Fruit fly (Drosophila melanogaster) whole organism, pupa: ENCODE measurements around the gene CG46339.

Source experiments
- CG10348 ChIP-seq: fragments of 200-800 bp; sonication (Bioruptor generic); IDR thresholded peaks from 2 replicates; pipeline ENCODE4 v1.3.6; 2022; ENCODE audit warnings: missing biosample characterization, missing genetic modification characterization
- CG12605 ChIP-seq: fragments of 200-800 bp; sonication (Bioruptor generic); IDR thresholded peaks from 2 replicates; pipeline ENCODE4 v1.3.6; 2022; ENCODE audit warnings: missing biosample characterization, missing genetic modification characterization
- CG13204 ChIP-seq: fragments of 200-800 bp; sonication (Bioruptor generic); optimal IDR thresholded peaks from 2 replicates; lab custom pipeline; 2018; ENCODE audit warnings: missing biosample characterization, mild to moderate bottlenecking, missing genetic modification characterization, moderate library complexity
- CG14655 ChIP-seq: fragments of 200-800 bp; sonication (Bioruptor generic); optimal IDR thresholded peaks from 3 replicates; lab custom pipeline; 2017; ENCODE audit warnings: mild to moderate bottlenecking, missing biosample characterization, missing genetic modification reagents, missing genetic modification characterization
- CG15710 ChIP-seq: fragments of 200-800 bp; sonication (Bioruptor generic); optimal IDR thresholded peaks from 2 replicates; lab custom pipeline; 2018; ENCODE audit warnings: missing biosample characterization, mild to moderate bottlenecking, missing genetic modification characterization, moderate library complexity
- CG17806 ChIP-seq: fragments of 200-800 bp; sonication (Bioruptor generic); optimal IDR thresholded peaks from 2 replicates; lab custom pipeline; 2018; ENCODE audit warnings: missing biosample characterization, mild to moderate bottlenecking, missing genetic modification characterization, moderate library complexity
- CG32121 ChIP-seq: fragments of 200-800 bp; sonication (Bioruptor generic); IDR thresholded peaks from 2 replicates; pipeline ENCODE4 v1.3.6; 2022; ENCODE audit warnings: missing biosample characterization, missing genetic modification characterization
- CG34367 ChIP-seq: fragments of 200-800 bp; sonication (Bioruptor generic); optimal IDR thresholded peaks from 2 replicates; lab custom pipeline; 2018; ENCODE audit warnings: missing biosample characterization, mild to moderate bottlenecking, missing genetic modification characterization
- CG4496 ChIP-seq: fragments of 200-800 bp; sonication (Bioruptor generic); IDR thresholded peaks from 3 replicates; pipeline ENCODE4 v1.3.6; 2022; ENCODE audit warnings: missing biosample characterization, missing genetic modification characterization
- CG8159 ChIP-seq: fragments of 200-800 bp; sonication (Bioruptor generic); optimal IDR thresholded peaks from 3 replicates; lab custom pipeline; 2018; ENCODE audit warnings: missing biosample characterization, mild to moderate bottlenecking, missing genetic modification characterization, moderate library complexity
- CG8301 ChIP-seq: fragments of 200-800 bp; sonication (Bioruptor generic); optimal IDR thresholded peaks from 2 replicates; lab custom pipeline; 2018; ENCODE audit warnings: missing biosample characterization, mild to moderate bottlenecking, missing genetic modification characterization
- CG9948 ChIP-seq: fragments of 200-800 bp; sonication (Bioruptor generic); optimal IDR thresholded peaks from 2 replicates; lab custom pipeline; 2018; ENCODE audit warnings: missing biosample characterization, mild to moderate bottlenecking, missing genetic modification characterization, moderate library complexity
- D1 ChIP-seq: fragments of 200-800 bp; sonication (Bioruptor generic); optimal IDR thresholded peaks from 2 replicates; lab custom pipeline; 2018; ENCODE audit warnings: missing biosample characterization, mild to moderate bottlenecking, missing genetic modification characterization, moderate library complexity
- EcR ChIP-seq: fragments of 200-800 bp; sonication (Bioruptor generic); optimal IDR thresholded peaks from 3 replicates; lab custom pipeline; 2019; ENCODE audit warnings: missing biosample characterization, missing genetic modification characterization, mild to moderate bottlenecking, moderate library complexity, missing genetic modification reagents
- Ets98B ChIP-seq: fragments of 200-800 bp; sonication (Bioruptor generic); IDR thresholded peaks from 2 replicates; pipeline ENCODE4 v1.3.6; 2022; ENCODE audit warnings: missing biosample characterization, missing genetic modification characterization
- Pif1A ChIP-seq: fragments of 200-800 bp; sonication (Bioruptor generic); optimal IDR thresholded peaks from 3 replicates; lab custom pipeline; 2016; ENCODE audit warnings: missing biosample characterization, missing genetic modification characterization
- Pif1B ChIP-seq: fragments of 200-800 bp; sonication (Bioruptor generic); optimal IDR thresholded peaks from 3 replicates; lab custom pipeline; 2016; ENCODE audit warnings: missing biosample characterization, missing genetic modification characterization
- Snoo ChIP-seq: fragments of 200-800 bp; sonication (Bioruptor generic); optimal IDR thresholded peaks from 3 replicates; lab custom pipeline; 2017; ENCODE audit warnings: missing biosample characterization, mild to moderate bottlenecking, missing genetic modification characterization, inconsistent platforms
- fd96Ca ChIP-seq: fragments of 200-800 bp; sonication (Bioruptor generic); IDR thresholded peaks from 3 replicates; pipeline ENCODE4 v1.3.6; 2022; ENCODE audit warnings: missing biosample characterization, missing genetic modification characterization
- gl ChIP-seq: fragments of 200-800 bp; sonication (Bioruptor generic); optimal IDR thresholded peaks from 2 replicates; lab custom pipeline; 2018; ENCODE audit warnings: missing biosample characterization, mild to moderate bottlenecking, missing genetic modification characterization
- rn ChIP-seq: fragments of 200-800 bp; sonication (Bioruptor generic); IDR thresholded peaks from 2 replicates; pipeline ENCODE4 v1.3.6; 2022; ENCODE audit warnings: missing biosample characterization, missing genetic modification characterization

The CG46339 gene

dm6 chr3R:26964452-26965133 is 49.0 kb downstream of the CG46339 start, which contains the start of gene Tsp97E:
TSS of gene Tsp97E (minus strand) at chr3R:26964817.
- TF ChIP-seq CG12605 (GFP tag; lab: Robert Waterston, UW) (no peak), CG34367 (tag; lab: Kevin White, UChicago) (no peak), Snoo (tag; lab: Kevin White, UChicago) (no peak), EcR (GFP tag; lab: Kevin White, UChicago) (no peak), CG10348 (GFP tag; lab: Robert Waterston, UW) (no peak), CG15710 (no peak), rn (GFP tag; lab: Robert Waterston, UW) (no peak), CG14655 (GFP tag; lab: Kevin White, UChicago) (peak; percentile 28), D1 (tag; lab: Kevin White, UChicago) (no peak), CG9948 (tag; lab: Kevin White, UChicago) (no peak), CG8301 (tag; lab: Kevin White, UChicago) (peak; percentile 8)

- TF ChIP-seq CG8301 (tag; lab: Kevin White, UChicago): no peak
- no peak for TF ChIP-seq CG10348 (GFP tag; lab: Robert Waterston, UW)
- TF ChIP-seq EcR (GFP tag; lab: Kevin White, UChicago): no peak
- TF ChIP-seq CG4496 (GFP tag; lab: Robert Waterston, UW): no peak
- no peak for TF ChIP-seq rn (GFP tag; lab: Robert Waterston, UW)
- no peak for TF ChIP-seq CG15710
- TF ChIP-seq CG8159 (tag; lab: Kevin White, UChicago): no peak
- TF ChIP-seq Snoo (tag; lab: Kevin White, UChicago): no peak
- no peak for TF ChIP-seq fd96Ca (GFP tag; lab: Robert Waterston, UW)
- TF ChIP-seq CG34367 (tag; lab: Kevin White, UChicago): no peak
- no peak for TF ChIP-seq Pif1A (GFP tag; lab: Kevin White, UChicago)
- no peak for TF ChIP-seq gl (tag; lab: Kevin White, UChicago)
- TF ChIP-seq CG17806 (tag; lab: Kevin White, UChicago): no peak
These were observed 50.8 kb downstream of the CG46339 start, which contains the start of gene Gr97a for dm6 chr3R:26966385-26966784. TSS of gene Gr97a (minus strand) at chr3R:26966485.

- TF ChIP-seq Snoo (tag; lab: Kevin White, UChicago): no peak
- no peak for TF ChIP-seq CG8159 (tag; lab: Kevin White, UChicago)
- TF ChIP-seq CG12605 (GFP tag; lab: Robert Waterston, UW): no peak
- TF ChIP-seq CG4496 (GFP tag; lab: Robert Waterston, UW): peak; percentile 45; the same call in 1 of the 3 replicates
- peak; percentile 25 for TF ChIP-seq D1 (tag; lab: Kevin White, UChicago)
- TF ChIP-seq CG15710: no peak
- no peak for TF ChIP-seq rn (GFP tag; lab: Robert Waterston, UW)
- TF ChIP-seq EcR (GFP tag; lab: Kevin White, UChicago): no peak
- no peak for TF ChIP-seq CG14655 (GFP tag; lab: Kevin White, UChicago)
- TF ChIP-seq Pif1A (GFP tag; lab: Kevin White, UChicago): no peak
- peak; percentile 53 for TF ChIP-seq CG13204 (GFP tag; lab: Kevin White, UChicago)
These were observed 51.3 kb downstream of the CG46339 start, which contains the start of gene CG5521 for dm6 chr3R:26966794-26967323. TSS of gene CG5521 (plus strand) at chr3R:26966930.

- peak; percentile 39 for TF ChIP-seq CG8301 (tag; lab: Kevin White, UChicago)
- peak; percentile 5 for TF ChIP-seq CG9948 (tag; lab: Kevin White, UChicago)
- TF ChIP-seq gl (tag; lab: Kevin White, UChicago): no peak
- TF ChIP-seq rn (GFP tag; lab: Robert Waterston, UW): no peak; the same call in 1 of the 2 replicates
- no peak for TF ChIP-seq D1 (tag; lab: Kevin White, UChicago)
- peak; percentile 38 for TF ChIP-seq Snoo (tag; lab: Kevin White, UChicago)
- peak; percentile 71; the same call in 2 of the 3 replicates for TF ChIP-seq fd96Ca (GFP tag; lab: Robert Waterston, UW)
- peak; percentile 77 for TF ChIP-seq CG4496 (GFP tag; lab: Robert Waterston, UW)
- no peak for TF ChIP-seq CG17806 (tag; lab: Kevin White, UChicago)
- TF ChIP-seq EcR (GFP tag; lab: Kevin White, UChicago): no peak
- TF ChIP-seq Pif1B: peak; percentile 3
- TF ChIP-seq Pif1A (GFP tag; lab: Kevin White, UChicago): no peak
- TF ChIP-seq CG15710: peak; percentile 9
- peak; percentile 46 for TF ChIP-seq CG14655 (GFP tag; lab: Kevin White, UChicago)
- no peak for TF ChIP-seq CG10348 (GFP tag; lab: Robert Waterston, UW)
- peak; percentile 49 for TF ChIP-seq CG8159 (tag; lab: Kevin White, UChicago)
- peak; percentile 75 for TF ChIP-seq CG32121
- peak; percentile 67 for TF ChIP-seq Ets98B (GFP tag; lab: Robert Waterston, UW)
- peak; percentile 8 for TF ChIP-seq CG34367 (tag; lab: Kevin White, UChicago)
- peak; percentile 1; the same call in 1 of the 2 replicates for TF ChIP-seq CG12605 (GFP tag; lab: Robert Waterston, UW)
- TF ChIP-seq CG13204 (GFP tag; lab: Kevin White, UChicago): no peak
These were observed 52.2 kb downstream of the CG46339 start for dm6 chr3R:26967587-26968312.

dm6 chr3R:26968313-26968605 is 52.7 kb downstream of the CG46339 start:
- no peak for TF ChIP-seq CG15710
- no peak for TF ChIP-seq gl (tag; lab: Kevin White, UChicago)
- no peak for TF ChIP-seq CG14655 (GFP tag; lab: Kevin White, UChicago)
